Fruit fly (Drosophila melanogaster): ENCODE results near the gene Kaz-m1.

Gene Kaz-m1

dm6 chr3R:26031968-26032610, 17.6 kb downstream of the Kaz-m1 start:
- no peak for TF ChIP-seq Hr83 (GFP tag; optimal IDR thresholded peaks at IDR 0.05; ENCODE audit: poor library complexity, severe bottlenecking)
- no peak for TF ChIP-seq Mio (GFP tag; optimal IDR thresholded peaks at IDR 0.05)
- no peak for TF ChIP-seq pan (optimal IDR thresholded peaks at IDR 0.05)
- TF ChIP-seq foxo (GFP tag; optimal IDR thresholded peaks at IDR 0.05) = no peak
- peak; percentile 22 for TF ChIP-seq Dfd (GFP tag; optimal IDR thresholded peaks at IDR 0.05)
- no peak for TF ChIP-seq usp (GFP tag; optimal IDR thresholded peaks at IDR 0.05)
- no peak for TF ChIP-seq br (GFP tag; optimal IDR thresholded peaks at IDR 0.05)

dm6 chr3R:26032611-26033001, 18.1 kb downstream of the Kaz-m1 start:
- TF ChIP-seq pan (optimal IDR thresholded peaks at IDR 0.05) = no peak
- TF ChIP-seq Mio (GFP tag; optimal IDR thresholded peaks at IDR 0.05) = no peak
- TF ChIP-seq fru (GFP tag; optimal IDR thresholded peaks at IDR 0.05) = no peak
- no peak for TF ChIP-seq lola (GFP tag; optimal IDR thresholded peaks at IDR 0.05)
- no peak for TF ChIP-seq Dif (GFP tag; optimal IDR thresholded peaks at IDR 0.05; ENCODE audit: partially characterized antibody)
- TF ChIP-seq dmrt93B (GFP tag; optimal IDR thresholded peaks at IDR 0.05) = no peak
- no peak for TF ChIP-seq dl (GFP tag; optimal IDR thresholded peaks at IDR 0.05; ENCODE audit: insufficient read depth in 1 of 2, partially characterized antibody in 2 of 2)
- no peak for TF ChIP-seq HLH106 (tag; optimal IDR thresholded peaks at IDR 0.05)
- no peak for TF ChIP-seq Hr78 (GFP tag; optimal IDR thresholded peaks at IDR 0.05)
- no peak for TF ChIP-seq Abd-B (GFP tag; optimal IDR thresholded peaks at IDR 0.05)
- TF ChIP-seq GATAd (GFP tag; optimal IDR thresholded peaks at IDR 0.05) = no peak
- TF ChIP-seq sv (GFP tag; optimal IDR thresholded peaks at IDR 0.05) = no peak
- no peak for TF ChIP-seq Sp1 (GFP tag; optimal IDR thresholded peaks at IDR 0.05)
- no peak for TF ChIP-seq usp (GFP tag; optimal IDR thresholded peaks at IDR 0.05)
- TF ChIP-seq Vsx2 (GFP tag; optimal IDR thresholded peaks at IDR 0.05; ENCODE audit: partially characterized antibody) = no peak
- no peak for TF ChIP-seq OdsH (GFP tag; optimal IDR thresholded peaks at IDR 0.05)
- TF ChIP-seq sage (GFP tag; optimal IDR thresholded peaks at IDR 0.05) = no peak
- no peak for TF ChIP-seq Hr83 (GFP tag; optimal IDR thresholded peaks at IDR 0.05; ENCODE audit: poor library complexity, severe bottlenecking)
- TF ChIP-seq CrebA (GFP tag; optimal IDR thresholded peaks at IDR 0.05; ENCODE audit: borderline replicate concordance) = no peak

- no peak for TF ChIP-seq dsf (GFP tag; optimal IDR thresholded peaks at IDR 0.05; ENCODE audit: borderline replicate concordance)
- no peak for TF ChIP-seq foxo (GFP tag; optimal IDR thresholded peaks at IDR 0.05)
- TF ChIP-seq CrebA (GFP tag; optimal IDR thresholded peaks at IDR 0.05; ENCODE audit: borderline replicate concordance) = no peak
- TF ChIP-seq fru (GFP tag; optimal IDR thresholded peaks at IDR 0.05) = no peak
- TF ChIP-seq woc (GFP tag; optimal IDR thresholded peaks at IDR 0.05) = no peak
- TF ChIP-seq Rel (GFP tag; optimal IDR thresholded peaks at IDR 0.05) = no peak
- no peak for TF ChIP-seq Rel (tag; optimal IDR thresholded peaks at IDR 0.05)
- no peak for TF ChIP-seq tai (GFP tag; optimal IDR thresholded peaks at IDR 0.05)
- no peak for TF ChIP-seq Hr83 (GFP tag; optimal IDR thresholded peaks at IDR 0.05; ENCODE audit: poor library complexity, severe bottlenecking)
- no peak for TF ChIP-seq sage (GFP tag; optimal IDR thresholded peaks at IDR 0.05)
- TF ChIP-seq brk (GFP tag; optimal IDR thresholded peaks at IDR 0.05) = no peak
- TF ChIP-seq Abd-B (GFP tag; optimal IDR thresholded peaks at IDR 0.05) = no peak
- no peak for TF ChIP-seq OdsH (GFP tag; optimal IDR thresholded peaks at IDR 0.05)
- no peak for TF ChIP-seq jim (GFP tag; optimal IDR thresholded peaks at IDR 0.05)
- no peak for TF ChIP-seq HLH106 (tag; optimal IDR thresholded peaks at IDR 0.05)
- no peak for TF ChIP-seq ey (GFP tag; optimal IDR thresholded peaks at IDR 0.05)
- no peak for TF ChIP-seq CG32264 (GFP tag; optimal IDR thresholded peaks at IDR 0.05)
- TF ChIP-seq Jra (GFP tag; optimal IDR thresholded peaks at IDR 0.05) = no peak
Observed at dm6 chr3R:26034643-26035368, 20.3 kb downstream of the Kaz-m1 start.

dm6 chr3R:26035369-26035656, 20.8 kb downstream of the Kaz-m1 start:
- TF ChIP-seq brk (GFP tag; optimal IDR thresholded peaks at IDR 0.05) (no peak), woc (GFP tag; optimal IDR thresholded peaks at IDR 0.05) (peak; percentile 25)

Measured in whole organism, wandering third instar larva.